Fruit fly (Drosophila melanogaster) whole organism, adult: ENCODE results near the gene CG3184.

Source experiments
- CG11617 ChIP-seq: fragments of 200-800 bp; sonication (Bioruptor generic); optimal IDR thresholded peaks from 2 replicates; lab custom pipeline; 2017; ENCODE audit warnings: mild to moderate bottlenecking, missing biosample characterization, missing genetic modification reagents, missing genetic modification characterization
- CG12768 ChIP-seq: fragments of 200-800 bp; sonication (Bioruptor generic); optimal IDR thresholded peaks from 2 replicates; lab custom pipeline; 2017; ENCODE audit warnings: missing biosample characterization, missing genetic modification characterization, mild to moderate bottlenecking, moderate library complexity, missing genetic modification reagents
- CG14711 ChIP-seq: fragments of 200-800 bp; sonication (Bioruptor generic); optimal IDR thresholded peaks from 2 replicates; lab custom pipeline; 2018; ENCODE audit warnings: missing biosample characterization, mild to moderate bottlenecking, missing genetic modification characterization, moderate library complexity
- CG1620 ChIP-seq: fragments of 200-800 bp; sonication (Bioruptor generic); optimal IDR thresholded peaks from 2 replicates; lab custom pipeline; 2016; ENCODE audit warnings: missing biosample characterization, missing genetic modification characterization
- CG33017 ChIP-seq: fragments of 200-800 bp; sonication (Bioruptor generic); optimal IDR thresholded peaks from 2 replicates; lab custom pipeline; 2018; ENCODE audit warnings: missing biosample characterization, mild to moderate bottlenecking, missing genetic modification characterization, moderate library complexity
- CG5204 ChIP-seq: fragments of 200-800 bp; sonication (Bioruptor generic); optimal IDR thresholded peaks from 2 replicates; lab custom pipeline; 2016; ENCODE audit warnings: missing biosample characterization, missing genetic modification characterization
- CG7045 ChIP-seq: fragments of 200-800 bp; sonication (Bioruptor generic); optimal IDR thresholded peaks from 2 replicates; lab custom pipeline; 2017; ENCODE audit warnings: missing biosample characterization, mild to moderate bottlenecking, missing genetic modification characterization
- CG7101 ChIP-seq: fragments of 200-800 bp; sonication (Bioruptor generic); optimal IDR thresholded peaks from 2 replicates; lab custom pipeline; 2018; ENCODE audit warnings: missing biosample characterization, mild to moderate bottlenecking, missing genetic modification characterization, moderate library complexity
- Clk ChIP-seq: fragments of 200-800 bp; sonication (Bioruptor generic); optimal IDR thresholded peaks from 2 replicates; lab custom pipeline; 2017; ENCODE audit warnings: missing biosample characterization, missing genetic modification characterization
- Crg-1 ChIP-seq: fragments of 200-800 bp; sonication (Bioruptor generic); optimal IDR thresholded peaks from 2 replicates; lab custom pipeline; 2016; ENCODE audit warnings: missing biosample characterization, missing genetic modification characterization
- Hr96 ChIP-seq: fragments of 200-800 bp; sonication (Bioruptor generic); optimal IDR thresholded peaks from 2 replicates; lab custom pipeline; 2016; ENCODE audit warnings: missing biosample characterization, missing genetic modification characterization
- Mnt ChIP-seq: fragments of 200-800 bp; sonication (Bioruptor generic); optimal IDR thresholded peaks from 2 replicates; lab custom pipeline; 2016; ENCODE audit warnings: missing biosample characterization, mild to moderate bottlenecking, missing genetic modification characterization
- bab1 ChIP-seq: fragments of 200-800 bp; sonication (Bioruptor generic); optimal IDR thresholded peaks from 3 replicates; lab custom pipeline; 2019; ENCODE audit warnings: missing biosample characterization, mild to moderate bottlenecking, missing genetic modification characterization, moderate library complexity
- cic ChIP-seq: fragments of 200-800 bp; sonication (Bioruptor generic); optimal IDR thresholded peaks from 2 replicates; lab custom pipeline; 2017; ENCODE audit warnings: missing biosample characterization, mild to moderate bottlenecking, missing genetic modification characterization, moderate library complexity
- cnc ChIP-seq, 2 experiments: fragments of >200 bp; optimal IDR thresholded peaks; 2 replicates each; lab custom pipeline; 2017
- kay ChIP-seq: fragments of 200-800 bp; sonication (Bioruptor generic); peaks from one replicate; lab custom pipeline; 2016; ENCODE audit warnings: missing biosample characterization, missing genetic modification characterization, borderline replicate concordance
- ovo ChIP-seq: fragments of 200-800 bp; sonication (Bioruptor generic); optimal IDR thresholded peaks from 2 replicates; lab custom pipeline; 2016; ENCODE audit warnings: missing biosample characterization, missing genetic modification characterization
- pad ChIP-seq: fragments of 200-800 bp; sonication (Bioruptor generic); optimal IDR thresholded peaks from 3 replicates; lab custom pipeline; 2017; ENCODE audit warnings: missing biosample characterization, missing genetic modification characterization, mild to moderate bottlenecking, moderate library complexity, missing genetic modification reagents
- tj ChIP-seq: fragments of 200-800 bp; sonication (Bioruptor generic); optimal IDR thresholded peaks from 3 replicates; lab custom pipeline; 2017; ENCODE audit warnings: missing biosample characterization, mild to moderate bottlenecking, missing genetic modification characterization, moderate library complexity
- toe ChIP-seq: fragments of 200-800 bp; sonication (Bioruptor generic); optimal IDR thresholded peaks from 2 replicates; lab custom pipeline; 2016; ENCODE audit warnings: missing biosample characterization, missing genetic modification characterization

The CG3184 gene

DNA sequence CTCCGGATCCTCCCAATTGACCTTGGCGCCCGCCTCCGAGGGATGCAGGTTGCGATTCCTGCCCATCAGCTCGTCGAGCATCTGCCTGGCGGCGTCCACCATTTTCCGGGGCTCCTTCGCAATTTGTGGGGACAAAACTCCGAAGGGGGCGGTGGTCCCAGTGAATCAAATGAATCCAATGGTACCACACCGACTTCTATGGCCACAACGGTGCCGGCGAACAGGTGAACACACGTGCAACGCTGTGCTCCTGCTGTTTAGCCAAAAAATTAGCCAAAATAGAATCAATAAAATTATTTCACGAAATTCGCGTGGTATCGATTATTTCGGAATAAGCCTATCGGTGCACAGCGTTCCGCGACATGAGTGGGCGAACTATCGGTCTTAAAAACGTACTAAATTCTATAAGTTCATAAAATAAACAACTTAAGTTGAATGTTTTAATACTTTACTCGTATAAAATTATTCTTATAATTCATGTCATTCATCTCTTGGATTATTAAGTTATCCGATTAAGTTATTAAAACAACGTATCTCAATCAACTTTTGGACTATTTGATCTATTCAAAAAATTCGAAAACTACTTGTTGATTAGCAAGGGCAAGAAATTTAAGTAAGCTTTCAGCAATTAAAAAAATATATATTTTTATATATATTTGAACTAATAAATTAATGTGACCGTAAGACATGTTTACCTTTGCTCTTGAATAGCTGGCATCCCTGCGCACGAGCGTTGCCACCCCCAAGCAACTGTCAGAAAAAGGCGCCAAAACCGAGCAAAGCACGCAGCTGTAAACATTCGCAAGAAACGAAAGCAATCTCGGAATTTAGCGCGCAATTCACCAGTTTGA is 14.7 kb downstream of the CG3184 start, which contains the start of the genes CG3198 and Mcm6:
Gene CG3198 (minus strand): TSS at position 337 of the 851 bp plus-strand sequence.
Gene Mcm6 (plus strand): TSS at position 751 of the 851 bp plus-strand sequence.
- no peak for TF ChIP-seq Crg-1 (GFP tag; lab: Kevin White, UChicago)
- peak; percentile 33 for TF ChIP-seq CG11617

DNA sequence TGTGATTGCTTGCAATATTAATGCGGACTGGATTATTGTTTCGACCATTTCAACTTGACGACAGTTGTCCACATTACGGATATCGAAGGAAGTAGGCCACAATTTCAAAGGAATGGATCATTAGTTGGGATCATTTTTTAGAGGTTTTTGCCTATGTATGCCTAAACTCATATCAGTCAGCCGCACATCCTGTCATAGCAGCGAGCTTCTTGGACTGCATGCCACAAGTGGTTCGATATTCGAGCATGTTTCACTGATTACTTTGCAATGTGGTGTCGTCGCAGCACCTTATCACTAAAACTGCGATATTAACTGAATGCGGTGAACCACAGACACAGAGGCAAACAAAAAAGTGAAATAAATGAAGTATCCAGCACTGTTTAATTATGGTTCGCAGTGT is 24.6 kb downstream of the CG3184 start:
- no peak for TF ChIP-seq toe (GFP tag; lab: Kevin White, UChicago)
- peak; percentile 3 for TF ChIP-seq tj

- TF ChIP-seq pad (GFP tag; lab: Kevin White, UChicago), result no peak
- no peak for TF ChIP-seq CG1620 (GFP tag; lab: Kevin White, UChicago)
- no peak for TF ChIP-seq CG7101
Observed at dm6 chrX:6662876-6663551, 25.6 kb downstream of the CG3184 start.

DNA sequence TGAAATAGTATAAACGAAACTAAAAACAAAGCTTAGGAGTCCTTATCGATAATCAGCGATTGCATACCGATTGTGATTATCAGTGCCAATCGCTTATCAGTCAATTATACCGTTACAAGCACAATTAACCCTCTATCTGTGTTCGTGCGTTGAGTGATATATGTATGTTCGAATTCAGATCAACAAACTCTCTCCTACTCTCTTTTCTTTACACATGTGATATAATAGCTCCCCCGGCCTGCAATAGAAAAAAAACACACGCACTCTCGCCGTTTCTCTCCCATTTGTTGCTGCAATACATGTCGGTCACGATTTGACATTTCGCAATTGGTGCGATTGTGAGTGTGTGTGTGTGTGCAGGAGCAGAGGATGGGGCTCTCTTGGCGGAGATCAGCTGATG is 26.2 kb downstream of the CG3184 start:
- TF ChIP-seq Crg-1 (GFP tag; lab: Kevin White, UChicago) (no peak), kay (GFP tag; lab: Kevin White, UChicago) (peak; percentile 43), CG33017 (tag; lab: Kevin White, UChicago) (no peak), CG12768 (GFP tag; lab: Kevin White, UChicago) (no peak), ovo (GFP tag; lab: Kevin White, UChicago) (peak; percentile 74), Clk (GFP tag; lab: Kevin White, UChicago) (no peak), toe (GFP tag; lab: Kevin White, UChicago) (no peak), CG7045 (GFP tag; lab: Kevin White, UChicago) (no peak), cic (GFP tag; lab: Kevin White, UChicago) (no peak), tj (no peak), CG7101 (no peak), CG5204 (GFP tag; lab: Kevin White, UChicago) (no peak), cnc (optimal IDR thresholded peaks at IDR 0.05; lab: Kevin White, UChicago) (no peak), CG14711 (tag; lab: Kevin White, UChicago) (no peak), pad (GFP tag; lab: Kevin White, UChicago) (peak; percentile 73), CG11617 (no peak), Mnt (GFP tag; lab: Kevin White, UChicago) (no peak), CG1620 (GFP tag; lab: Kevin White, UChicago) (no peak), bab1 (GFP tag; lab: Kevin White, UChicago) (no peak)

DNA sequence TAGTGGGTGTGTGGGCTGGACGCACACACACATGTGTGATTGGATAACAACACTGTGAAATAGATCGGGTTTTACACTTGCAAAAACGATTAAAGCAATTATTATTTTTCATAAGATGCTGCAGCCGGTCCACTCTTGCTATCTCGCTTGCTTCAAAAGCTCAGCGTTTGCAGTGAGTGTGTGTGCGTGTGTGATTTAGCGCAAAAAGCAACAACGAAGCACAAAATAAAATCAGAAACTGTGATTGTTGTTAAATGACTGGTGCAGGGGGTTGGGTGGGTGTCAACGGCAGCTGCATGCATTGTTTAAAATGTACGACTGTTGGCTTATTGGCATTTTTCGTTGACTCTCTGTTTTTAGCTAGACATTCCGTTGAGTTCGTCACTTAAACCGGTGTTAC is 26.7 kb downstream of the CG3184 start:
- TF ChIP-seq CG7045 (GFP tag; lab: Kevin White, UChicago), result no peak
- peak; percentile 67 for TF ChIP-seq tj
- no peak for TF ChIP-seq Clk (GFP tag; lab: Kevin White, UChicago)
- no peak for TF ChIP-seq pad (GFP tag; lab: Kevin White, UChicago)
- TF ChIP-seq CG12768 (GFP tag; lab: Kevin White, UChicago), result no peak

DNA sequence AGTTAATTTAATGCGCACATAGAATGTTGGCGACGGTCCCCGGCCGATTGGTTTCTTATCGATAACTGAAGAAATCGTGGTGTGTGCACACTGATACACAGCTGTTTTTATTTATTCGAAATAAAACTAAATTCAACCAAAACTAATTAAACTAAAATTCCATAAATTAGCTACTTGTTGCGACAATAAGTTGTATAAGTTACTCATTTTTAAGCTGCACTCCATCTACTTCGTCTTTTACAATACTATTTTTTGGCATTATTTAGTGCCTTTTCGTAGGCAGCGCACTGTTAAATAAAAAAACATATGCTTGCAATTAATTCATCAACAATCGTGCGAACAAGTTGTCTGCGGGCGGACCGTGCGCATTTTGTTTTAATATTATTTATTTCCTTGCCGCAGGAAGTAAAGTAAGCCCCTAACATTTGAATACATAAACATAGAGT is 27.2 kb downstream of the CG3184 start, which contains the start of the genes CG3224 and Ctr1A:
Gene CG3224 (minus strand): TSS at position 71 of the 446 bp plus-strand sequence.
Gene Ctr1A (plus strand): TSS at position 256 of the 446 bp plus-strand sequence.
- TF ChIP-seq kay (GFP tag; lab: Kevin White, UChicago) (peak; percentile 69), CG12768 (GFP tag; lab: Kevin White, UChicago) (no peak), CG14711 (tag; lab: Kevin White, UChicago) (peak; percentile 27), CG33017 (tag; lab: Kevin White, UChicago) (no peak), Mnt (GFP tag; lab: Kevin White, UChicago) (peak; percentile 63), cnc (optimal IDR thresholded peaks at IDR 0.05; lab: Kevin White, UChicago) (no peak), ovo (GFP tag; lab: Kevin White, UChicago) (no peak), pad (GFP tag; lab: Kevin White, UChicago) (no peak), CG11617 (peak; percentile 22), CG5204 (GFP tag; lab: Kevin White, UChicago) (no peak), toe (GFP tag; lab: Kevin White, UChicago) (no peak), tj (no peak), Crg-1 (GFP tag; lab: Kevin White, UChicago) (no peak), CG7101 (peak; percentile 16), CG1620 (GFP tag; lab: Kevin White, UChicago) (no peak), Hr96 (GFP tag; lab: Kevin White, UChicago) (no peak), CG7045 (GFP tag; lab: Kevin White, UChicago) (no peak), cic (GFP tag; lab: Kevin White, UChicago) (no peak), bab1 (GFP tag; lab: Kevin White, UChicago) (peak; percentile 34), Clk (GFP tag; lab: Kevin White, UChicago) (no peak)
